Worm (Caenorhabditis elegans) whole organism, midembryonic: ENCODE data around the gene Y102A11A.5.
A peak's percentile ranks its signal among the peaks of the same experiment; 100 is the strongest.

Source experiments
- T22C8.4 ChIP-seq: fragments of 200-800 bp; sonication (Bioruptor generic); IDR thresholded peaks from 2 replicates; pipeline ENCODE4 v1.3.6; 2022; ENCODE audit warnings: missing genetic modification characterization, missing compliant biosample characterization
- cog-1 ChIP-seq: sonication (generic microtip); optimal IDR thresholded peaks from 2 replicates; lab custom pipeline; 2016; ENCODE audit warnings: missing genetic modification characterization, missing compliant biosample characterization
- flt-1 ChIP-seq: fragments of 200-800 bp; sonication (Bioruptor generic); IDR thresholded peaks from 2 replicates; pipeline ENCODE4 v1.3.6; 2022; ENCODE audit warnings: missing genetic modification characterization, missing compliant biosample characterization
- klf-2 ChIP-seq: fragments of 200-800 bp; sonication (Bioruptor generic); conservative IDR thresholded peaks from 2 replicates; pipeline ENCODE4 v1.3.6; 2022; ENCODE audit warnings: missing genetic modification reagents, missing genetic modification characterization, missing compliant biosample characterization
- med-1 ChIP-seq: sonication (generic microtip); optimal IDR thresholded peaks from 2 replicates; lab custom pipeline; 2017; ENCODE audit warnings: missing genetic modification characterization, mild to moderate bottlenecking, missing compliant biosample characterization, antibody characterized with exemption, missing genetic modification reagents; ENCODE audit not compliant: insufficient read depth
- ref-1 ChIP-seq: fragments of 200-800 bp; sonication (Bioruptor generic); conservative IDR thresholded peaks from 2 replicates; pipeline ENCODE4 v1.3.6; 2022; ENCODE audit warnings: missing genetic modification reagents, missing genetic modification characterization, missing compliant biosample characterization
- tab-1 ChIP-seq: fragments of 200-800 bp; sonication (Bioruptor generic); IDR thresholded peaks from 2 replicates; pipeline ENCODE4 v1.3.6; 2022; ENCODE audit warnings: missing genetic modification characterization, missing compliant biosample characterization
- ztf-23 ChIP-seq: fragments of 200-800 bp; sonication (Bioruptor generic); IDR thresholded peaks from 2 replicates; pipeline ENCODE4 v1.3.6; 2022; ENCODE audit warnings: missing genetic modification reagents, missing genetic modification characterization, missing compliant biosample characterization
- ztf-29 ChIP-seq: fragments of 200-800 bp; sonication (Bioruptor generic); IDR thresholded peaks from 2 replicates; pipeline ENCODE4 v1.3.6; 2022; ENCODE audit warnings: missing genetic modification reagents, missing genetic modification characterization, missing compliant biosample characterization

The Y102A11A.5 gene

DNA sequence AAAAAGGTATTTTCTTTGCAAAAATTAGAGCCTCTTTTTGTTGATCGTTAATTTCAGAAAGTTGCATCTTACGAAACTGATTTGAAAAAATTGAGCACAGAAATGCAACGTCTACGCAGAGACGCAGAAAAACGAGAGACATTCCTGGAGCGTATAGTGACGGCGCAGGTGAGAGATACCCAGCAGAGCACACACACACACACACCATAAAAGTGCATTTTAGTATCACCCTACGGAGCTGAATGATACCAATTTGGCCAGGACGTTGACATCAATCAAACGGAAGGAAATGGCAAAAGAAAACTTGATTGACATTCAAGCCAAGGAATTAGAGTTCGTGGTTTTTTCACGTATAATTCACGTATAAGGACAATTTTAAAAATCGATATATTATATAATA is 16.9 kb downstream of the Y102A11A.5 start:
- TF ChIP-seq ref-1 (GFP tag; lab: Robert Waterston, UW) (no peak), flt-1 (GFP tag; lab: Robert Waterston, UW) (0 out of 2 replicates have a peak, but pooled peaks have one; percentile 26)

DNA sequence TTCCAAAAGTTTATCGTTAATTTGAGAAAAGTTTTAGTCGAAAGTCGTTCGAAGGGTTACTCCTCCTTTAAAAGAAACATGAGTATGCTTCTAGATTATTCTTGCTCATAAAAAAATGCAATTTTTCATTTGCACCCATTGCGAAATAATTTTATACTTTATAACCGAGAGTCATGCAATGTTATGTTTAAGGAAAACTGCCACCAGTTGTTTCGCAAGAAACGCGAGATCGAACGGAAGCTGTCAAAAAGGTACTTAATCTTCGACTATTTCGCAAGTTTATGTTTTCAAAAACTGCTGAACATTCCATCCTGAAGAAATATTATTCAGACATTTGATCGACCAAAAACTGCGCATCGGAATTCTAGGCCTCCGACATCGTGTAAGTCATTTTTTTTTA is 17.5 kb downstream of the Y102A11A.5 start:
- no peak for TF ChIP-seq ztf-29 (GFP tag; lab: Robert Waterston, UW)
- TF ChIP-seq flt-1 (GFP tag; lab: Robert Waterston, UW) = no peak
- no peak for TF ChIP-seq cog-1
- no peak for TF ChIP-seq ref-1 (GFP tag; lab: Robert Waterston, UW)
- no peak for TF ChIP-seq med-1 (GFP tag; lab: Kevin White, UChicago)
- no peak for TF ChIP-seq T22C8.4 (GFP tag; lab: Robert Waterston, UW)
- no peak for TF ChIP-seq tab-1 (GFP tag; lab: Robert Waterston, UW)
- TF ChIP-seq ztf-23 (GFP tag; lab: Robert Waterston, UW) = no peak
- no peak for TF ChIP-seq klf-2

DNA sequence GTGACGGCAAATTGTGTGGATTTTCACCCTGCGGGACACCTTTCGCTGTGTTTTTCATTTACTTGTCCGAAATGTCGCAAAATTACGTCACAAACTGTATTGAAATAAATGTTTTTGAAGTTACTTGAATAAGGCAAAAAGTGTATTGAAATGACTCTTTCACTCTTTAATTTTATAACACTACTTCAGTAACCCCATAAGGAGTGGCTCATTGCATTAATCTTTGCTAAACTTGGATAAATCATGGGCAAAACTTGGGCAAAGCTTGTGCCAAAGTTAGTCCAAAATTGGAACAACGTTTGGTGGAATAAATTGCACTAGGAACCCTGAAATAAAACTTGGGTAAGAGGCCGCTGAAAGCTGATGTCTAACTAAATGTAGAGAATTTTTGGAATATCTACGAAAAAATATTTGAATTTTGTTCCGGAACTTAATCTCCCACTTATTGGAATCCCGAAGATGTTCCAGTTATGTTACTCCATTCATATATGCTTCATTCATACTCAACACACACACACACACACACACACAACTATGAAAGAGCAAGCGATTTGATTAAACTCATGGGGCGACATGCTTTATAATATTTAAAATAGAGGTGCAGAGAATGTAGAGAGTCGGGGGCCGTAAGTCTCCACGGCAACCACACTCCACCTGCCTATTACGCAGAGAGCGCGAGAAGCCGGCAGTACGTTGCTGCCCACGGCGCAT is 18.7 kb downstream of the Y102A11A.5 start, which contains the start of gene Y102A11A.9:
TSS of gene Y102A11A.9 (plus strand) at position 661 of the 711 bp plus-strand sequence.
- TF ChIP-seq tab-1 (GFP tag; lab: Robert Waterston, UW) = no peak
- TF ChIP-seq med-1 (GFP tag; lab: Kevin White, UChicago) = no peak
- TF ChIP-seq T22C8.4 (GFP tag; lab: Robert Waterston, UW) = no peak
- TF ChIP-seq klf-2 = no peak
- no peak for TF ChIP-seq flt-1 (GFP tag; lab: Robert Waterston, UW)

DNA sequence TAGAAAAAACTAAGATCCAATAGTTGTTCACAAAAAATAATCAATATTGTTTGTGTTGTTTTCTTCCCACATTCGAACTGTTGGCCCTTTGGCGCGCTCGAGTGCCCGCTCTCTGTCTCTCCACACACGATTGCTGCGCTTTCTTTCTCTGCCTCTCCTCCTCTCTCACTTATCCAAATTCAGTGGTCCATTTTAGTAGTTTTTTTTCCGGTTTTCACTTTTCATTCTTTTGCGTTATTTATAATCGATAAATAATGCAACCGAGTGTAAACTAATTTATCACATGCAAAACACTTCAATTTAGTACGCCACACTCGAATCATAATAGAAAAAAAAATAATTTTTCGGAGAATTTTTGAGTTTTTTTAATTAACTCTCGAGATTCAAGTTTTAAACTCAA is 30.9 kb downstream of the Y102A11A.5 start:
- TF ChIP-seq cog-1 = no peak
- TF ChIP-seq flt-1 (GFP tag; lab: Robert Waterston, UW) = no peak
- no peak for TF ChIP-seq med-1 (GFP tag; lab: Kevin White, UChicago)
- TF ChIP-seq T22C8.4 (GFP tag; lab: Robert Waterston, UW) = no peak
- TF ChIP-seq ztf-23 (GFP tag; lab: Robert Waterston, UW) = no peak
- TF ChIP-seq klf-2 = no peak
- TF ChIP-seq tab-1 (GFP tag; lab: Robert Waterston, UW) = no peak
- TF ChIP-seq ref-1 (GFP tag; lab: Robert Waterston, UW) = no peak
- no peak for TF ChIP-seq ztf-29 (GFP tag; lab: Robert Waterston, UW)

DNA sequence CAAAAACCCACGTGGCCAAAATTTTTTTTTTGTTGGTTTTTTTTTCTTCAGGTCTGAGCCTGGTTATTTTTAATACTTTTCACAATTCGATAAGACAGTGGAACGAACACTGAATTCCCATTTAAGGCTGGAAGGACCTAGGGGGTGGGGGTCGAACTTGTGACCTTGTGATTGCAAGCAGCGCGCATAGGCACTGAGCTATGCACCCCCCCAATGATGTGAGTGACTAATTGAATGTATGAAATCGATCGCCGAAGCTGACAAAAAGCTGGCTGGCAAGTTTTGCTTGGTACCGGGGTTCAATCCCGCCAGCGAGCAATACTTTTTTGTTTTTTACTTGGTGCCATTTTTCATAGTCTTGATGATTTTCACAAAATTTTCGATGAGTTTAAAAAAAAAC is 32.6 kb downstream of the Y102A11A.5 start:
- TF ChIP-seq T22C8.4 (GFP tag; lab: Robert Waterston, UW) = no peak
- no peak for TF ChIP-seq flt-1 (GFP tag; lab: Robert Waterston, UW)

DNA sequence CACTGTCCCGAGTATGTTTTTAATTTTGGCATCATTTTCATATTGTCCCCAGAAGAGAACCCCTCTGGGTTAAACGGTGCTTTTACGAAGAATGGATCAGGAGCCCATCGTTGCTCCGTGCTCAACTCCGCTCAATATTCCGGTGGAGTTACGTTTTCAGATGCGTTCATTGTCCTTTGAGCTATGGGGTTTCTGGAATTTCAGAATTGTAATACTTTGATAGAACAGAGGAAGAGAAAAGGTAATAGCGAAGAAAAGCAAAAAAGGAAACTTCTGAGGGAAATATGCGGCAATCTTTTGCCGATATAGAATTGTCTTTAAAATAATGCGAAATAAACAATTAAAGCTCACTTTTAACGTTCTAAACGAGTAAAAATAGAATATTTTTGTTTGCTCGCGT is 33.5 kb downstream of the Y102A11A.5 start, which contains the start of gene Y40A1A.3:
TSS of gene Y40A1A.3 (minus strand) at position 101 of the 400 bp plus-strand sequence.
- TF ChIP-seq ztf-29 (GFP tag; lab: Robert Waterston, UW) (no peak), klf-2 (no peak), tab-1 (GFP tag; lab: Robert Waterston, UW) (no peak), ztf-23 (GFP tag; lab: Robert Waterston, UW) (no peak), cog-1 (no peak), flt-1 (GFP tag; lab: Robert Waterston, UW) (no peak), T22C8.4 (GFP tag; lab: Robert Waterston, UW) (no peak), ref-1 (GFP tag; lab: Robert Waterston, UW) (no peak), med-1 (GFP tag; lab: Kevin White, UChicago) (no peak)

DNA sequence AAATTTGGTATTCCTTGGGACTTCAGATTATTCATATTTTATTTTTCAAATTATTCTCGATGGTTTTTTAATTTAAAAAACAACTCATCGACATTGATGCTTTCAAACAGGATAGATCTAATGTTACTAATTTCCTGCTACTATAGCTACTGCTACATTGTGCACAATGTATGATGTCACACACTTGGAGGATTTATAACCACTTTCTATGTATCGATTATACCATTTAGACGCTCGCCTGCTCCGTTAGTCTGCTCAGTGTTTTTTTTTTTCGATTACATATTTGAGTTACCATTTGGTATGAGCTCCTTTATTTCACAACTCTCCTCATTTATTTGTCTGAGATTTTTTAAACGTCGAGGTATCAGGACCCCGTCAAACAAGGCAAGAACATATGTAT is 41.0 kb downstream of the Y102A11A.5 start, which contains the start of gene Y40A1A.2:
TSS of gene Y40A1A.2 (plus strand) at position 301 of the 400 bp plus-strand sequence.
- TF ChIP-seq T22C8.4 (GFP tag; lab: Robert Waterston, UW) = no peak
- TF ChIP-seq ztf-23 (GFP tag; lab: Robert Waterston, UW) = no peak
- TF ChIP-seq ref-1 (GFP tag; lab: Robert Waterston, UW) = no peak
- TF ChIP-seq klf-2 = no peak
- TF ChIP-seq med-1 (GFP tag; lab: Kevin White, UChicago) = no peak
- TF ChIP-seq flt-1 (GFP tag; lab: Robert Waterston, UW) = no peak
- no peak for TF ChIP-seq cog-1
- no peak for TF ChIP-seq tab-1 (GFP tag; lab: Robert Waterston, UW)
- TF ChIP-seq ztf-29 (GFP tag; lab: Robert Waterston, UW) = no peak

DNA sequence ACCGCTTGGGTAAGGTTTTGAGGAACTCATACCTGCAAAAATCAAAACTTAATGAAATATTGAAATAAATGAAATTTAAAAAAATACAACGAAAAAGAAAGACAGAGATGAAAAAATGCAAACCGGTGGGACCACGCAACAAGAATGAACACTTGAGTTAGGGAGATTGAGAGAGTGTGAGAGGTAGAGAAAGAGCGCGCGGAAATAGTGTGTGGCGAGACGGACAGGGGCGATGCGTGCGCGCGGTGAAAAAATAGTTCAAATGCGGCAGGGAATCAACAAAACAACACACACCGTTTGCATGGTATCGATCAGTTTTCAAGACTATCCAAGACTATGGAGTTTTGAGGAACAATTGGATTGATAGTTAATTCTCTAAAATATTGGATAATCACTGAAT is 41.8 kb downstream of the Y102A11A.5 start, which contains the start of gene meg-3:
TSS of gene meg-3 (minus strand) at position 32 of the 400 bp plus-strand sequence.
- TF ChIP-seq ztf-29 (GFP tag; lab: Robert Waterston, UW) (no peak), ref-1 (GFP tag; lab: Robert Waterston, UW) (no peak), tab-1 (GFP tag; lab: Robert Waterston, UW) (no peak), med-1 (GFP tag; lab: Kevin White, UChicago) (no peak), ztf-23 (GFP tag; lab: Robert Waterston, UW) (no peak), T22C8.4 (GFP tag; lab: Robert Waterston, UW) (no peak), cog-1 (no peak), klf-2 (no peak), flt-1 (GFP tag; lab: Robert Waterston, UW) (no peak)

DNA sequence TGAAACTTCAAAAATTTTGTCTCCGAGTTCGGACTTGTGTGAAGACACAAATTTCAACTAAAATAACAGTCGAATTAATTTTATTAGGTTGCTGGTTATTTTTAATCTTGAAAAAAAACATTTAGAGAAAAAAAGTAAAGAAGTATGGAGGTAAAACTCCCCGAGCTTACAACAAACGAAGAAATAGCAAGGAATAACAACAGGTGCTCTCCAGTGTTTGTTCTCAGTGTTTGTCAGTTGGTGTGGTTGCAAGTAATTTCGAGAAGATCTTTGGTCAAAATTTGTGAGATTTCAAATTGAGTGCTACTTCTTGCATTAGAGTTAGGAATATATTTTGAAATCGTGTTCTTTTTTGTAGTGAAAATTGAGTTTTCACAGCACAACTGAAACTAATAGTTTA is 46.6 kb downstream of the Y102A11A.5 start:
- TF ChIP-seq T22C8.4 (GFP tag; lab: Robert Waterston, UW) = no peak

DNA sequence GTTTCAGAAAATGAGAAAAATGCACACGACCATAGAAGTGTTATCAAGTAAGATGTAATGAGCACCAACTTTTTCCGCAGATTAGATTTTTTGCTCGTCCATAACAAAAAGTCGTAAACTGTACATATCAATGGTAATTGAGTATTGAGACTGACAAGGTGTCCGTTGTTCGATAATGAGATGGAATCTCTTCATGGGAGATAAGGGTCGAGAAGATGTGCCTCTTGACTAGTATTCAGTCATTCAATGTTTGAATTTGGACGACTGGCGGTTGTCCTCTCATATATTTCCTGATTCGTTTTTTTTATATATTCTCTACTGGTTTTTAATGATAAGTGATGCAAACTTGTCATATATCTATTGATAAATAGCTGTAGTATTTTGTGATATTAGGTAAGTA is 49.7 kb downstream of the Y102A11A.5 start:
- TF ChIP-seq med-1 (GFP tag; lab: Kevin White, UChicago) = no peak
- TF ChIP-seq ztf-23 (GFP tag; lab: Robert Waterston, UW) = no peak
